Fruit fly (Drosophila melanogaster) S2 (cell line): ENCODE results near the gene CG46318.

Experiments used
- CG8478 ChIP-seq: fragments of >200 bp; optimal IDR thresholded peaks from 2 replicates; lab custom pipeline; 2018
- CTCF ChIP-seq, 2 experiments: fragments of >200 bp; optimal IDR thresholded peaks; 2 replicates each; lab custom pipeline; 2018

DNA sequence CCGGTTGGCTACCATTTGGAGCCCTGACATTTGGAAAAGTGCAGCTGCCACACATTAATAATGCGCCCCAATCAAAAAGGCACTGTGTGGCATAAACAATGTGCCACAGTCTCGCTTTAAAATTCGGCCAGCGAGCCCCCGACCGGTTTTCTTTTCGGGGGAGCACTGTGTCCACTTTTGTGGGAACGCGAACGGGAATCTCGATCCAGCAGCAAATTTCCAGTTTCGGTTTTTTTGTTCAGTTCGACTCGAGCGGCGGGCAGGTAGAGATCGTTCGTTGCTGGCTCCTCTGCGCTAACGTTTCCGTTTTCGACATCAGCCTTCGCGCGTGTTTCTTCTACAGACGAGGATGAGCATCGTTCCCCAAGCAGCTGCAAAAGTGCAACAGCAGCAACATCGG is 11.3 kb upstream of the CG46318 start, which contains the start of gene CG7702:
- TF ChIP-seq CG8478 (lab: Kevin White, UChicago) (no peak), CTCF (optimal IDR thresholded peaks at IDR 0.05; lab: Kevin White, UChicago) (no peak)
